Fruit fly (Drosophila melanogaster) whole organism, embryonic: ENCODE data around the gene CG13407.

ENCODE experiments used
- B-H2 ChIP-seq: fragments of 200-800 bp; sonication (Bioruptor generic); optimal IDR thresholded peaks from 2 replicates; lab custom pipeline; 2018; ENCODE audit warnings: missing biosample characterization, mild to moderate bottlenecking, missing genetic modification characterization
- C15 ChIP-seq: fragments of 200-800 bp; sonication (Bioruptor generic); IDR thresholded peaks from 3 replicates; pipeline ENCODE4 v1.3.6; 2022; ENCODE audit warnings: missing biosample characterization, missing genetic modification characterization
- CG14014 ChIP-seq: fragments of 200-800 bp; sonication (Bioruptor generic); IDR thresholded peaks from 2 replicates; pipeline ENCODE4 v1.3.6; 2022; ENCODE audit warnings: missing biosample characterization, missing genetic modification characterization
- CG14667 ChIP-seq: fragments of 200-800 bp; sonication (Bioruptor generic); IDR thresholded peaks from 2 replicates; pipeline ENCODE4 v1.3.6; 2022; ENCODE audit warnings: missing biosample characterization, missing genetic modification characterization
- CG14965 ChIP-seq: fragments of 200-800 bp; sonication (Bioruptor generic); optimal IDR thresholded peaks from 2 replicates; lab custom pipeline; 2016; ENCODE audit warnings: missing biosample characterization, missing genetic modification characterization, borderline replicate concordance
- CG1529 ChIP-seq: fragments of 200-800 bp; sonication (Bioruptor generic); optimal IDR thresholded peaks from 3 replicates; lab custom pipeline; 2018; ENCODE audit warnings: missing biosample characterization, missing genetic modification characterization
- CG18599 ChIP-seq: fragments of 200-800 bp; sonication (Bioruptor generic); optimal IDR thresholded peaks from 3 replicates; lab custom pipeline; 2017; ENCODE audit warnings: missing biosample characterization, missing genetic modification characterization, mild to moderate bottlenecking, moderate library complexity, missing genetic modification reagents
- CG32772 ChIP-seq: fragments of 200-800 bp; sonication (Bioruptor generic); IDR thresholded peaks from 2 replicates; pipeline ENCODE4 v1.3.6; 2022; ENCODE audit warnings: missing biosample characterization, missing genetic modification characterization
- CG43689 ChIP-seq: fragments of 200-800 bp; sonication (Bioruptor generic); IDR thresholded peaks from 2 replicates; pipeline ENCODE4 v1.3.6; 2022; ENCODE audit warnings: missing biosample characterization, missing genetic modification characterization
- CG4404 ChIP-seq: fragments of 200-800 bp; sonication (Bioruptor generic); IDR thresholded peaks from 2 replicates; pipeline ENCODE4 v1.3.6; 2022; ENCODE audit warnings: missing biosample characterization, missing genetic modification characterization
- CG4730 ChIP-seq: fragments of 200-800 bp; sonication (Bioruptor generic); IDR thresholded peaks from 2 replicates; pipeline ENCODE4 v1.3.6; 2022; ENCODE audit warnings: missing biosample characterization, missing genetic modification characterization
- CG4820 ChIP-seq: fragments of 200-800 bp; sonication (Bioruptor generic); optimal IDR thresholded peaks from 3 replicates; lab custom pipeline; 2016; ENCODE audit warnings: missing biosample characterization, missing genetic modification characterization
- CG6765 ChIP-seq: fragments of 200-800 bp; sonication (Bioruptor generic); optimal IDR thresholded peaks from 3 replicates; lab custom pipeline; 2017; ENCODE audit warnings: missing biosample characterization, mild to moderate bottlenecking, missing genetic modification characterization
- CG7839 ChIP-seq: fragments of 200-800 bp; sonication (Bioruptor generic); optimal IDR thresholded peaks from 3 replicates; lab custom pipeline; 2018; ENCODE audit warnings: missing biosample characterization, mild to moderate bottlenecking, missing genetic modification characterization, moderate library complexity
- CG8290 ChIP-seq, 3 experiments: fragments of 200-800 bp; sonication (Bioruptor generic); optimal IDR thresholded peaks; 2 replicates each; lab custom pipeline; 2016 to 2019; ENCODE audit warnings: missing biosample characterization in 3 of 3, missing genetic modification characterization in 3 of 3, mild to moderate bottlenecking in 2 of 3, moderate library complexity in 1 of 3
- CG9817 ChIP-seq: fragments of 200-800 bp; sonication (Bioruptor generic); optimal IDR thresholded peaks from 2 replicates; lab custom pipeline; 2018; ENCODE audit warnings: missing biosample characterization, mild to moderate bottlenecking, missing genetic modification characterization, moderate library complexity
- CHES-1-like ChIP-seq: fragments of 200-800 bp; sonication (Bioruptor generic); optimal IDR thresholded peaks from 2 replicates; lab custom pipeline; 2016; ENCODE audit warnings: missing biosample characterization, missing genetic modification characterization
- CoRest ChIP-seq: fragments of 200-800 bp; sonication (Bioruptor generic); optimal IDR thresholded peaks from 3 replicates; lab custom pipeline; 2018; ENCODE audit warnings: missing biosample characterization, mild to moderate bottlenecking, missing genetic modification characterization, moderate library complexity
- D19B ChIP-seq: fragments of 200-800 bp; sonication (Bioruptor generic); optimal IDR thresholded peaks from 2 replicates; lab custom pipeline; 2017; ENCODE audit warnings: missing biosample characterization, mild to moderate bottlenecking, missing genetic modification characterization
- Dad ChIP-seq: fragments of 200-800 bp; sonication (Bioruptor generic); optimal IDR thresholded peaks from 3 replicates; lab custom pipeline; 2016; ENCODE audit warnings: missing biosample characterization, missing genetic modification characterization
- Elba2 ChIP-seq: fragments of 200-800 bp; sonication (Bioruptor generic); optimal IDR thresholded peaks from 3 replicates; lab custom pipeline; 2016; ENCODE audit warnings: missing biosample characterization, missing genetic modification characterization
- Ets65A ChIP-seq: fragments of 200-800 bp; sonication (Bioruptor generic); peaks from one replicate; lab custom pipeline; 2016; ENCODE audit warnings: missing biosample characterization, missing genetic modification characterization
- Hsf ChIP-seq: fragments of 200-800 bp; sonication (Bioruptor generic); optimal IDR thresholded peaks from 3 replicates; lab custom pipeline; 2016; ENCODE audit warnings: missing biosample characterization, missing genetic modification characterization
- Kr ChIP-seq: fragments of 200-800 bp; sonication (Bioruptor generic); optimal IDR thresholded peaks from 2 replicates; lab custom pipeline; 2017; ENCODE audit warnings: missing biosample characterization, mild to moderate bottlenecking, missing genetic modification characterization
- Nf-YB ChIP-seq: fragments of 200-800 bp; sonication (Bioruptor generic); optimal IDR thresholded peaks from 3 replicates; lab custom pipeline; 2019; ENCODE audit warnings: missing biosample characterization, mild to moderate bottlenecking, missing genetic modification characterization, moderate library complexity
- PHDP ChIP-seq: fragments of 200-800 bp; sonication (Bioruptor generic); optimal IDR thresholded peaks from 3 replicates; lab custom pipeline; 2018; ENCODE audit warnings: missing biosample characterization, mild to moderate bottlenecking, missing genetic modification characterization, moderate library complexity
- Pdp1 ChIP-seq, 2 experiments: fragments of 200-800 bp; sonication (Bioruptor generic); optimal IDR thresholded peaks; 3 replicates each; lab custom pipeline; 2016; ENCODE audit warnings: missing biosample characterization in 2 of 2, missing genetic modification characterization in 2 of 2, mild to moderate bottlenecking in 1 of 2, moderate library complexity in 1 of 2
- Sox102F ChIP-seq: fragments of 200-800 bp; sonication (Bioruptor generic); optimal IDR thresholded peaks from 2 replicates; lab custom pipeline; 2018; ENCODE audit warnings: missing biosample characterization, mild to moderate bottlenecking, missing genetic modification characterization, moderate library complexity
- ac ChIP-seq: fragments of 200-800 bp; sonication (Bioruptor generic); optimal IDR thresholded peaks from 3 replicates; lab custom pipeline; 2017; ENCODE audit warnings: missing biosample characterization, mild to moderate bottlenecking, missing genetic modification characterization
- cas ChIP-seq: fragments of 200-800 bp; sonication (Bioruptor generic); IDR thresholded peaks from 2 replicates; pipeline ENCODE4 v1.3.6; 2022; ENCODE audit warnings: missing biosample characterization, missing genetic modification characterization
- dm ChIP-seq: fragments of 200-800 bp; sonication (Bioruptor generic); optimal IDR thresholded peaks from 3 replicates; lab custom pipeline; 2016; ENCODE audit warnings: missing biosample characterization, missing genetic modification characterization
- dmrt11E ChIP-seq: fragments of 200-800 bp; sonication (Bioruptor generic); optimal IDR thresholded peaks from 3 replicates; lab custom pipeline; 2018; ENCODE audit warnings: missing biosample characterization, mild to moderate bottlenecking, missing genetic modification characterization, moderate library complexity
- emc ChIP-seq: fragments of 200-800 bp; sonication (Bioruptor generic); optimal IDR thresholded peaks from 2 replicates; lab custom pipeline; 2016; ENCODE audit warnings: missing biosample characterization, missing genetic modification characterization
- eyg ChIP-seq: fragments of 200-800 bp; sonication (Bioruptor generic); optimal IDR thresholded peaks from 3 replicates; lab custom pipeline; 2016; ENCODE audit warnings: missing biosample characterization, missing genetic modification characterization
- fd64A ChIP-seq: fragments of 200-800 bp; sonication (Bioruptor generic); optimal IDR thresholded peaks from 3 replicates; lab custom pipeline; 2018; ENCODE audit warnings: missing biosample characterization, mild to moderate bottlenecking, missing genetic modification characterization
- fru ChIP-seq: fragments of >200 bp; optimal IDR thresholded peaks from 2 replicates; lab custom pipeline; 2017
- jumu ChIP-seq: fragments of 200-800 bp; sonication (Bioruptor generic); optimal IDR thresholded peaks from 3 replicates; lab custom pipeline; 2016; ENCODE audit warnings: missing biosample characterization, missing genetic modification characterization
- lola ChIP-seq, 3 experiments: fragments of >200 bp in 2 of 3; fragments of 200-800 bp in 1 of 3; sonication (Bioruptor generic) in 1 of 3; optimal IDR thresholded peaks; 2 replicates each; lab custom pipeline; 2017 to 2019; ENCODE audit warnings: missing biosample characterization in 3 of 3, missing genetic modification characterization in 3 of 3, mild to moderate bottlenecking in 1 of 3, moderate library complexity in 1 of 3
- nmo ChIP-seq: fragments of 200-800 bp; sonication (Bioruptor generic); optimal IDR thresholded peaks from 2 replicates; lab custom pipeline; 2018; ENCODE audit warnings: missing biosample characterization, mild to moderate bottlenecking, missing genetic modification characterization, moderate library complexity
- otp ChIP-seq: fragments of 200-800 bp; sonication (Bioruptor generic); IDR thresholded peaks from 3 replicates; pipeline ENCODE4, ENCODE4 v1.3.6; 2022; ENCODE audit warnings: missing biosample characterization, missing genetic modification characterization
- pnt ChIP-seq: fragments of 200-800 bp; sonication (Bioruptor generic); optimal IDR thresholded peaks from 3 replicates; lab custom pipeline; 2016; ENCODE audit warnings: missing biosample characterization, missing genetic modification characterization
- pum ChIP-seq: fragments of 200-800 bp; sonication (Bioruptor generic); optimal IDR thresholded peaks from 2 replicates; lab custom pipeline; 2016; ENCODE audit warnings: missing biosample characterization, missing genetic modification characterization
- sim ChIP-seq: fragments of 200-800 bp; sonication (Bioruptor generic); IDR thresholded peaks from 2 replicates; pipeline ENCODE4 v1.3.6; 2022; ENCODE audit warnings: missing biosample characterization, missing genetic modification characterization
- tap ChIP-seq: fragments of 200-800 bp; optimal IDR thresholded peaks from 3 replicates; lab custom pipeline; 2019; ENCODE audit warnings: missing biosample characterization, mild to moderate bottlenecking, missing genetic modification characterization, moderate library complexity
- unc-4 ChIP-seq: fragments of 200-800 bp; sonication (Bioruptor generic); IDR thresholded peaks from 2 replicates; pipeline ENCODE4 v1.3.6; 2022; ENCODE audit warnings: missing biosample characterization, missing genetic modification characterization; ENCODE audit not compliant: partially characterized antibody
- vnd ChIP-seq: fragments of 200-800 bp; sonication (Bioruptor generic); IDR thresholded peaks from 3 replicates; pipeline ENCODE4 v1.3.6; 2022; ENCODE audit warnings: missing biosample characterization, missing genetic modification characterization; ENCODE audit not compliant: partially characterized antibody
- zfh1 ChIP-seq: fragments of 200-800 bp; sonication (Bioruptor generic); IDR thresholded peaks from 3 replicates; pipeline ENCODE4 v1.3.6; 2022; ENCODE audit warnings: missing biosample characterization, missing genetic modification characterization
- zfh2 ChIP-seq: fragments of 200-800 bp; sonication (Bioruptor generic); optimal IDR thresholded peaks from 2 replicates; lab custom pipeline; 2016; ENCODE audit warnings: missing biosample characterization, missing genetic modification characterization

The CG13407 gene

DNA sequence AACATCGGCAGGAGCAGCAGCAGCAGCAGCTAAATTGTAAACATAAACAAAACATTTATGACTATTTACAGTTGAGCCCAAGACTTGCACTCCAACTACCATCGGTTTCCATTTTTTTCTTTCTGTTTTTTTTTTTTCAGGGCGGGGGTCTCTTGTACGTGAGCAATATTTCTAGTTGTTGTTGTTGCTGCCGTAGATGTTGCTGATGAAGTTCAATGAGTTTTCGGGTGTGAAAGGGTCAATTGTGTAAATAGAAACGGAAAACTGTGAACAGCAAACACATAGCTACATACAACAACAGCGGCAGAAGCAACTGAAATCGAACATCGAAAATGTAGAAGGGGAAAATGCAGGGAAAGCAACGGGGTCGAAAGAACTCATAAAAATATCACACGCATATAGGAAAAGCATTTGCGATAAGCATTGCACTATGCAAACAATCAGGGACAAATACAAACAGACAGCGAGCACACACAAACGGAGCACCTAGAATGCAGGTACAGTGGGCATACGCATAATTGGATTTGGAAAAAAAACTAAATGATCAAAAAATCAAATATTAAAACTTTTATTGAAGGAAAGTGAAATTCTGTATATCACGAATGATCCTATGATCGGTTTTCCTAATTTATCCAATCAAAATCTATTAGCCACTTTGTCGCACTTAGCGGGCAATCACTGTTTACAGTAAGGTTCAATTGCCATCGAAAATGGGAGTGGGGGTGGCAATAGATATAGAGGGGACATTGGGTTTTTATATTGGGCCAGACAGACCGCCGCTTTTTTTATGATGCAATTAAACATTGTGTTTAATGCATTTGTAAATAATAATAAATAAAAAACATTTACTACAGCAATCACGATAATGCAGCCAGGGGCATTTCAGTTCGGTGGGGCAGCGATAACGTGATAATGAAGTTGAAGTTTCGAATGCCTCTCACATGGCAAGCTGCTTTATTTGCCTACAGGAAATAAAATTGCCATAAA is 42.5 kb downstream of the CG13407 start (continued):
- TF ChIP-seq lola (GFP tag; optimal IDR thresholded peaks at IDR 0.05; lab: Kevin White, UChicago) (peak in 1 of 3 experiments; percentile 87), fru (lab: Kevin White, UChicago) (no peak), C15 (GFP tag; lab: Robert Waterston, UW) (no peak; the same call in 2 of the 3 replicates), CG8290 (GFP tag; optimal IDR thresholded peaks at IDR 0.05; lab: Kevin White, UChicago) (peak; percentile 49), CG8290 (tag; optimal IDR thresholded peaks at IDR 0.05; lab: Kevin White, UChicago) (peak in 1 of 2 experiments; percentile 65), CG43689 (peak; percentile 48; the same call in 1 of the 2 replicates), B-H2 (GFP tag; lab: Kevin White, UChicago) (no peak), Dad (peak; percentile 85), CG1529 (peak; percentile 76), otp (GFP tag; lab: Robert Waterston, UW) (peak; percentile 86), eyg (GFP tag; lab: Kevin White, UChicago) (peak; percentile 38), dmrt11E (tag; lab: Kevin White, UChicago) (peak; percentile 87), CG14965 (GFP tag; lab: Kevin White, UChicago) (peak; percentile 28), CG7839 (tag; lab: Kevin White, UChicago) (peak; percentile 86), vnd (no peak), Elba2 (GFP tag; lab: Kevin White, UChicago) (no peak), Sox102F (peak; percentile 83), CoRest (tag; lab: Kevin White, UChicago) (peak; percentile 79), CG6765 (GFP tag; lab: Kevin White, UChicago) (no peak), emc (GFP tag; lab: Kevin White, UChicago) (no peak), CG18599 (GFP tag; lab: Kevin White, UChicago) (peak; percentile 52), CG4820 (GFP tag; lab: Kevin White, UChicago) (peak; percentile 63), sim (GFP tag; lab: Robert Waterston, UW) (peak; percentile 84), CG4730 (GFP tag; lab: Robert Waterston, UW) (peak; percentile 80), zfh1 (GFP tag; lab: Robert Waterston, UW) (peak; percentile 96), CG14667 (GFP tag; lab: Robert Waterston, UW) (peak; percentile 72), CG32772 (GFP tag; lab: Robert Waterston, UW) (peak; percentile 86), CG4404 (GFP tag; lab: Robert Waterston, UW) (peak; percentile 91), pnt (peak; percentile 78), nmo (GFP tag; lab: Kevin White, UChicago) (peak; percentile 92), CG14014 (peak; percentile 61; the same call in 1 of the 2 replicates), jumu (GFP tag; lab: Kevin White, UChicago) (peak; percentile 80), dm (GFP tag; lab: Kevin White, UChicago) (peak; percentile 40), cas (no peak), D19B (no peak), PHDP (peak; percentile 78), unc-4 (GFP tag; lab: Robert Waterston, UW) (no peak), zfh2 (GFP tag; lab: Kevin White, UChicago) (no peak), CG9817 (tag; lab: Kevin White, UChicago) (peak; percentile 62), fd64A (GFP tag; lab: Kevin White, UChicago) (peak; percentile 85), Kr (peak; percentile 92), Hsf (peak; percentile 64), pum (GFP tag; lab: Kevin White, UChicago) (peak; percentile 75), ac (peak; percentile 73), tap (peak; percentile 67), CHES-1-like (GFP tag; lab: Kevin White, UChicago) (peak; percentile 3), Pdp1 (GFP tag; optimal IDR thresholded peaks at IDR 0.05; lab: Kevin White, UChicago) (peak; percentile 72), Ets65A (GFP tag; lab: Kevin White, UChicago) (peak; percentile 96), Nf-YB (GFP tag; lab: Kevin White, UChicago) (peak; percentile 57)
